Fruit fly (Drosophila melanogaster) whole organism, pupa: ENCODE data around the gene ush.
"Not testable (repeated sequence)": the region's sequence is repeated elsewhere in the genome, so short reads cannot be mapped to it uniquely, and the experiment has no call there.

Experiments
- CG10348 ChIP-seq: fragments of 200-800 bp; sonication (Bioruptor generic); IDR thresholded peaks from 2 replicates; pipeline ENCODE4 v1.3.6; 2022; ENCODE audit warnings: missing biosample characterization, missing genetic modification characterization
- CG12605 ChIP-seq: fragments of 200-800 bp; sonication (Bioruptor generic); IDR thresholded peaks from 2 replicates; pipeline ENCODE4 v1.3.6; 2022; ENCODE audit warnings: missing biosample characterization, missing genetic modification characterization
- CG13204 ChIP-seq: fragments of 200-800 bp; sonication (Bioruptor generic); optimal IDR thresholded peaks from 2 replicates; lab custom pipeline; 2018; ENCODE audit warnings: missing biosample characterization, mild to moderate bottlenecking, missing genetic modification characterization, moderate library complexity
- CG14655 ChIP-seq: fragments of 200-800 bp; sonication (Bioruptor generic); optimal IDR thresholded peaks from 3 replicates; lab custom pipeline; 2017; ENCODE audit warnings: mild to moderate bottlenecking, missing biosample characterization, missing genetic modification reagents, missing genetic modification characterization
- CG15710 ChIP-seq: fragments of 200-800 bp; sonication (Bioruptor generic); optimal IDR thresholded peaks from 2 replicates; lab custom pipeline; 2018; ENCODE audit warnings: missing biosample characterization, mild to moderate bottlenecking, missing genetic modification characterization, moderate library complexity
- CG17806 ChIP-seq: fragments of 200-800 bp; sonication (Bioruptor generic); optimal IDR thresholded peaks from 2 replicates; lab custom pipeline; 2018; ENCODE audit warnings: missing biosample characterization, mild to moderate bottlenecking, missing genetic modification characterization, moderate library complexity
- CG32121 ChIP-seq: fragments of 200-800 bp; sonication (Bioruptor generic); IDR thresholded peaks from 2 replicates; pipeline ENCODE4 v1.3.6; 2022; ENCODE audit warnings: missing biosample characterization, missing genetic modification characterization
- CG34367 ChIP-seq: fragments of 200-800 bp; sonication (Bioruptor generic); optimal IDR thresholded peaks from 2 replicates; lab custom pipeline; 2018; ENCODE audit warnings: missing biosample characterization, mild to moderate bottlenecking, missing genetic modification characterization
- CG4496 ChIP-seq: fragments of 200-800 bp; sonication (Bioruptor generic); IDR thresholded peaks from 3 replicates; pipeline ENCODE4 v1.3.6; 2022; ENCODE audit warnings: missing biosample characterization, missing genetic modification characterization
- CG8159 ChIP-seq: fragments of 200-800 bp; sonication (Bioruptor generic); optimal IDR thresholded peaks from 3 replicates; lab custom pipeline; 2018; ENCODE audit warnings: missing biosample characterization, mild to moderate bottlenecking, missing genetic modification characterization, moderate library complexity
- CG8301 ChIP-seq: fragments of 200-800 bp; sonication (Bioruptor generic); optimal IDR thresholded peaks from 2 replicates; lab custom pipeline; 2018; ENCODE audit warnings: missing biosample characterization, mild to moderate bottlenecking, missing genetic modification characterization
- CG9948 ChIP-seq: fragments of 200-800 bp; sonication (Bioruptor generic); optimal IDR thresholded peaks from 2 replicates; lab custom pipeline; 2018; ENCODE audit warnings: missing biosample characterization, mild to moderate bottlenecking, missing genetic modification characterization, moderate library complexity
- D1 ChIP-seq: fragments of 200-800 bp; sonication (Bioruptor generic); optimal IDR thresholded peaks from 2 replicates; lab custom pipeline; 2018; ENCODE audit warnings: missing biosample characterization, mild to moderate bottlenecking, missing genetic modification characterization, moderate library complexity
- EcR ChIP-seq: fragments of 200-800 bp; sonication (Bioruptor generic); optimal IDR thresholded peaks from 3 replicates; lab custom pipeline; 2019; ENCODE audit warnings: missing biosample characterization, missing genetic modification characterization, mild to moderate bottlenecking, moderate library complexity, missing genetic modification reagents
- Ets98B ChIP-seq: fragments of 200-800 bp; sonication (Bioruptor generic); IDR thresholded peaks from 2 replicates; pipeline ENCODE4 v1.3.6; 2022; ENCODE audit warnings: missing biosample characterization, missing genetic modification characterization
- Pif1A ChIP-seq: fragments of 200-800 bp; sonication (Bioruptor generic); optimal IDR thresholded peaks from 3 replicates; lab custom pipeline; 2016; ENCODE audit warnings: missing biosample characterization, missing genetic modification characterization
- Pif1B ChIP-seq: fragments of 200-800 bp; sonication (Bioruptor generic); optimal IDR thresholded peaks from 3 replicates; lab custom pipeline; 2016; ENCODE audit warnings: missing biosample characterization, missing genetic modification characterization
- Snoo ChIP-seq: fragments of 200-800 bp; sonication (Bioruptor generic); optimal IDR thresholded peaks from 3 replicates; lab custom pipeline; 2017; ENCODE audit warnings: missing biosample characterization, mild to moderate bottlenecking, missing genetic modification characterization, inconsistent platforms
- fd96Ca ChIP-seq: fragments of 200-800 bp; sonication (Bioruptor generic); IDR thresholded peaks from 3 replicates; pipeline ENCODE4 v1.3.6; 2022; ENCODE audit warnings: missing biosample characterization, missing genetic modification characterization
- gl ChIP-seq: fragments of 200-800 bp; sonication (Bioruptor generic); optimal IDR thresholded peaks from 2 replicates; lab custom pipeline; 2018; ENCODE audit warnings: missing biosample characterization, mild to moderate bottlenecking, missing genetic modification characterization
- rn ChIP-seq: fragments of 200-800 bp; sonication (Bioruptor generic); IDR thresholded peaks from 2 replicates; pipeline ENCODE4 v1.3.6; 2022; ENCODE audit warnings: missing biosample characterization, missing genetic modification characterization

ush gene

DNA sequence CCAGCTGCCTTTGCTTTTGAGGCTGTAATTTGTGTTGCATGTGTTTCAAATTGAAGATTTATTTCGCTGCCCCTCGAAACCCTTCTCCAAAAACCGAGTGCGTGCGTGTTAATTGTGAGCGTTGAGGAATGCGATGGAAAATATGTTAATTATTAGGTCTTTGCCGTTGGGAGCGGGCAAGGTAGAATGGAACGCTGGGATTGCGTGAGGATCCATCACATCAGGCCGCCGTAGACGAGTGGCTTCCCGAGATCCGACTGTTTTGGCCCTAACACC is 34.6 kb upstream of the ush start:
- no peak for TF ChIP-seq Pif1A
- no peak for TF ChIP-seq CG14655
- TF ChIP-seq CG13204 (GFP tag; lab: Kevin White, UChicago): no peak

dm6 chr2L:441927-442691 is 33.9 kb upstream of the ush start:
- TF ChIP-seq D1 (tag; lab: Kevin White, UChicago) (no peak), CG8301 (tag; lab: Kevin White, UChicago) (peak; percentile 92), CG13204 (GFP tag; lab: Kevin White, UChicago) (peak; percentile 89), fd96Ca (peak; percentile 96), CG4496 (GFP tag; lab: Robert Waterston, UW) (peak; percentile 96), CG32121 (GFP tag; lab: Robert Waterston, UW) (peak; percentile 89), Snoo (peak; percentile 95), EcR (GFP tag; lab: Kevin White, UChicago) (peak; percentile 65), CG8159 (tag; lab: Kevin White, UChicago) (peak; percentile 95), Pif1A (peak; percentile 98), Ets98B (peak; percentile 96), gl (tag; lab: Kevin White, UChicago) (peak; percentile 93), rn (peak; percentile 90), CG17806 (tag; lab: Kevin White, UChicago) (peak; percentile 96), CG10348 (GFP tag; lab: Robert Waterston, UW) (0 out of 2 replicates have a peak, but pooled peaks have one; percentile 36), CG12605 (GFP tag; lab: Robert Waterston, UW) (peak; percentile 92), CG15710 (tag; lab: Kevin White, UChicago) (peak; percentile 96), CG9948 (tag; lab: Kevin White, UChicago) (peak; percentile 94), CG34367 (tag; lab: Kevin White, UChicago) (peak; percentile 95), CG14655 (peak; percentile 93), Pif1B (peak; percentile 97)

DNA sequence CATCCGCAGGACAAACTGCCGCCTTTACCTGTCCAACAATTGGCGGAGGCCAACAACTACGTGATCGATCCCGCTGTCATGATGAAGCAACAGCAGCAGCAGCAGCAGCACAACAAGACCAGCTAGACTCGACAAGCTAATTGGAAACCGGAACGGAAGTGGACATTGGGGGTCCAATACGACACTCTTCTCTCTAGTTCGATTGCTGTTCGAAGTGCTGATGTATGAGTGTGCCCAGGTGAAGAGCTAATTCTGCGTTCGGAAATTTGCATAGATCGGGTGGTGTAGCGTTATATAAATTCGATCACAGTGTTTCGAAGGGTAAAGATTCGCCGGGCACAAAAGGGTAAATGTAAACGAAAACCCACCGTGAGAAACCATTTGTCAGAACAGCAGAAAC is 28.9 kb upstream of the ush start:
- TF ChIP-seq CG17806 (tag; lab: Kevin White, UChicago): no peak

dm6 chr2L:451705-452472 is 24.1 kb upstream of the ush start:
- TF ChIP-seq CG10348 (GFP tag; lab: Robert Waterston, UW): no peak
- TF ChIP-seq Pif1B: peak; percentile 40
- peak; percentile 53 for TF ChIP-seq CG17806 (tag; lab: Kevin White, UChicago)
- no peak for TF ChIP-seq CG14655
- peak; percentile 60 for TF ChIP-seq CG8159 (tag; lab: Kevin White, UChicago)
- TF ChIP-seq CG34367 (tag; lab: Kevin White, UChicago): no peak
- no peak for TF ChIP-seq CG13204 (GFP tag; lab: Kevin White, UChicago)
- peak; percentile 35 for TF ChIP-seq EcR (GFP tag; lab: Kevin White, UChicago)
- peak; percentile 15 for TF ChIP-seq CG9948 (tag; lab: Kevin White, UChicago)
- TF ChIP-seq fd96Ca: no peak
- peak; percentile 60; the same call in 1 of the 2 replicates for TF ChIP-seq Ets98B
- peak; percentile 71 for TF ChIP-seq CG32121 (GFP tag; lab: Robert Waterston, UW)
- TF ChIP-seq CG4496 (GFP tag; lab: Robert Waterston, UW): peak; percentile 55; the same call in 2 of the 3 replicates
- TF ChIP-seq D1 (tag; lab: Kevin White, UChicago): no peak
- TF ChIP-seq CG15710 (tag; lab: Kevin White, UChicago): peak; percentile 44
- TF ChIP-seq, all 21 proteins: peak for 9

dm6 chr2L:452872-453271 is 23.1 kb upstream of the ush start, which contains the start of the genes crq and shv:
Gene crq, minus strand, starts transcription at chr2L:453024.
Gene shv, plus strand, starts transcription at chr2L:453108.
- TF ChIP-seq CG15710 (tag; lab: Kevin White, UChicago) (peak; percentile 10), Snoo (no peak)
- TF ChIP-seq, all 21 proteins: peak for 1

dm6 chr2L:455274-455673 is 20.7 kb upstream of the ush start, which contains the start of gene CG4133:
Gene CG4133, plus strand, starts transcription at chr2L:455531.
- TF ChIP-seq CG12605 (GFP tag; lab: Robert Waterston, UW); CG9948 (tag; lab: Kevin White, UChicago); Pif1B: not testable (repeated sequence)

dm6 chr2L:455738-456137 is 20.3 kb upstream of the ush start:
- no peak for TF ChIP-seq CG8301 (tag; lab: Kevin White, UChicago)
- no peak for TF ChIP-seq EcR (GFP tag; lab: Kevin White, UChicago)
- no peak for TF ChIP-seq CG9948 (tag; lab: Kevin White, UChicago)
